Worm (Caenorhabditis elegans) whole organism, L3 larva: Measurements from ENCODE around the gene W04D2.4.

Source experiments
- R02D3.7 ChIP-seq: fragments of 150-350 bp; optimal IDR thresholded peaks from 2 replicates; lab custom pipeline; 2014; ENCODE audit warnings: missing biosample characterization, missing genetic modification characterization
- ZK546.5 ChIP-seq: sonication (generic microtip); optimal IDR thresholded peaks from 2 replicates; lab custom pipeline; 2017; ENCODE audit warnings: missing biosample characterization, missing genetic modification characterization
- aly-2 ChIP-seq: fragments of 150-350 bp; optimal IDR thresholded peaks from 2 replicates; lab custom pipeline; 2014; ENCODE audit warnings: missing biosample characterization, missing genetic modification characterization
- ama-1 ChIP-seq: fragments of 150-350 bp; optimal IDR thresholded peaks from 2 replicates; lab custom pipeline; 2018
- ceh-16 ChIP-seq: sonication (generic microtip); optimal IDR thresholded peaks from 2 replicates; lab custom pipeline; 2017; ENCODE audit warnings: missing biosample characterization, missing genetic modification characterization
- daf-12 ChIP-seq: fragments of 150-350 bp; optimal IDR thresholded peaks from 2 replicates; lab custom pipeline; 2014; ENCODE audit warnings: missing biosample characterization, missing genetic modification reagents, missing genetic modification characterization
- egl-5 ChIP-seq: fragments of 150-350 bp; optimal IDR thresholded peaks from 2 replicates; lab custom pipeline; 2017; ENCODE audit warnings: missing biosample characterization, missing genetic modification reagents, missing genetic modification characterization, inconsistent platforms
- elt-2 ChIP-seq: sonication (generic microtip); optimal IDR thresholded peaks from 2 replicates; lab custom pipeline; 2016; ENCODE audit warnings: missing genetic modification reagents, mild to moderate bottlenecking, missing genetic modification characterization, missing compliant biosample characterization
- elt-3 ChIP-seq, 3 experiments: fragments of 150-350 bp in 1 of 3; sonication (generic microtip) in 2 of 3; optimal IDR thresholded peaks; 2 replicates in 2 of 3; 4 replicates in 1 of 3; lab custom pipeline; 2014 to 2017; ENCODE audit warnings: missing biosample characterization in 3 of 3, missing genetic modification characterization in 3 of 3
- eor-1 ChIP-seq, 2 experiments: fragments of 150-350 bp; optimal IDR thresholded peaks; 2 replicates each; lab custom pipeline; 2014 to 2018; ENCODE audit warnings: missing biosample characterization in 2 of 2, missing genetic modification characterization in 2 of 2
- fos-1 ChIP-seq: fragments of 150-350 bp; optimal IDR thresholded peaks from 2 replicates; lab custom pipeline; 2014; ENCODE audit warnings: missing biosample characterization, missing genetic modification characterization
- jun-1 ChIP-seq: fragments of 150-350 bp; optimal IDR thresholded peaks from 2 replicates; lab custom pipeline; 2014; ENCODE audit warnings: missing biosample characterization, missing genetic modification reagents, missing genetic modification characterization
- lin-39 ChIP-seq: fragments of 150-350 bp; optimal IDR thresholded peaks from 2 replicates; lab custom pipeline; 2018; ENCODE audit warnings: missing biosample characterization, missing genetic modification reagents, missing genetic modification characterization
- nfya-1 ChIP-seq: sonication (generic microtip); optimal IDR thresholded peaks from 2 replicates; lab custom pipeline; 2017; ENCODE audit warnings: missing genetic modification characterization, mild to moderate bottlenecking, missing compliant biosample characterization, antibody characterized with exemption, moderate library complexity; ENCODE audit not compliant: insufficient read depth
- nhr-11 ChIP-seq: fragments of 150-350 bp; optimal IDR thresholded peaks from 2 replicates; lab custom pipeline; 2014; ENCODE audit warnings: missing biosample characterization, missing genetic modification characterization
- nhr-23 ChIP-seq: fragments of 150-350 bp; optimal IDR thresholded peaks from 2 replicates; lab custom pipeline; 2014; ENCODE audit warnings: missing biosample characterization, missing genetic modification reagents, missing genetic modification characterization
- nhr-237 ChIP-seq: fragments of 150-350 bp; optimal IDR thresholded peaks from 2 replicates; lab custom pipeline; 2014; ENCODE audit warnings: missing biosample characterization, missing genetic modification characterization
- nhr-28 ChIP-seq: fragments of 150-350 bp; optimal IDR thresholded peaks from 2 replicates; lab custom pipeline; 2014; ENCODE audit warnings: missing biosample characterization, missing genetic modification characterization
- nhr-43 ChIP-seq: sonication (generic microtip); optimal IDR thresholded peaks from 2 replicates; lab custom pipeline; 2016; ENCODE audit warnings: mild to moderate bottlenecking, missing genetic modification characterization, missing compliant biosample characterization; ENCODE audit not compliant: poor library complexity, severe bottlenecking
- nhr-67 ChIP-seq: fragments of 150-350 bp; optimal IDR thresholded peaks from 2 replicates; lab custom pipeline; 2014; ENCODE audit warnings: missing biosample characterization, missing genetic modification characterization
- nhr-76 ChIP-seq: fragments of 150-350 bp; sonication (generic microtip); optimal IDR thresholded peaks from 5 replicates; lab custom pipeline; 2014; ENCODE audit warnings: missing biosample characterization, missing genetic modification characterization
- pha-4 ChIP-seq: fragments of 150-350 bp; optimal IDR thresholded peaks from 2 replicates; lab custom pipeline; 2014; ENCODE audit warnings: missing biosample characterization, missing genetic modification reagents, missing genetic modification characterization
- pqm-1 ChIP-seq: fragments of 150-350 bp; optimal IDR thresholded peaks from 2 replicates; lab custom pipeline; 2017; ENCODE audit warnings: missing biosample characterization, missing genetic modification characterization, inconsistent platforms
- snpc-4 ChIP-seq: fragments of 150-350 bp; optimal IDR thresholded peaks from 2 replicates; lab custom pipeline; 2014; ENCODE audit warnings: missing biosample characterization, missing genetic modification characterization
- tbx-2 ChIP-seq: sonication (generic microtip); optimal IDR thresholded peaks from 2 replicates; lab custom pipeline; 2016; ENCODE audit warnings: mild to moderate bottlenecking, missing genetic modification characterization, missing compliant biosample characterization
- zag-1 ChIP-seq: fragments of 150-350 bp; optimal IDR thresholded peaks from 2 replicates; lab custom pipeline; 2014; ENCODE audit warnings: missing biosample characterization, missing genetic modification characterization
- ztf-11 ChIP-seq: fragments of 150-350 bp; optimal IDR thresholded peaks from 2 replicates; lab custom pipeline; 2014; ENCODE audit warnings: missing biosample characterization, missing genetic modification characterization
- ztf-4 ChIP-seq: fragments of 150-350 bp; optimal IDR thresholded peaks from 2 replicates; lab custom pipeline; 2014; ENCODE audit warnings: missing biosample characterization, missing genetic modification characterization

W04D2.4 gene

ce11 chrV:12488002-12488401 lies 9.6 kb downstream of the W04D2.4 start:
- TF ChIP-seq ztf-4 (no peak), egl-5 (tag; lab: Kevin White, UChicago) (peak; percentile 79), snpc-4 (tag; lab: Kevin White, UChicago) (peak; percentile 48), pha-4 (tag; lab: Kevin White, UChicago) (peak; percentile 43)
- TF ChIP-seq, all 47 proteins: peak for 3

DNA sequence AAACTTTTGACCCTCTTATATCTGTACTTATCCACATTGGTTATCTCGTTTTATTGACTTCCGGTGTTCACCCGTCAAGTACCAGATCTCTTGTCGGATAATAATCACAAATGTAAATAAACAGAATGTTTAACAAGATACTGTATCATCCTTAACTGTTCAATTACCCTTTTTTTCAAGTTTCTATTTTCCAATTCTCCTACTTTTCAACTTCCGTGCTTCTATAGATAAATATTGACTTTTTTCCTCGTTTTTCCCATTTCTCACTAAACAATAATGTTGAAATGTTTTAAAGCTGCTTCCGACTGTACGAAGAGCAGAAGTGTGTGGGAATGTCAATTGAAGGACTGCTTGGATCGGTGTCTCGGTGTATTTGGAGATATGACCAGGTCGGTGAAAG lies 10.6 kb downstream of the W04D2.4 start, which contains the start of gene inx-11:
Gene inx-11 (plus strand): TSS at position 301 of the 400 bp plus-strand sequence.
- TF ChIP-seq nhr-237 (no peak), pha-4 (tag; lab: Kevin White, UChicago) (peak; percentile 75), eor-1 (tag; optimal IDR thresholded peaks at IDR 0.05; lab: Kevin White, UChicago) (no peak)

DNA sequence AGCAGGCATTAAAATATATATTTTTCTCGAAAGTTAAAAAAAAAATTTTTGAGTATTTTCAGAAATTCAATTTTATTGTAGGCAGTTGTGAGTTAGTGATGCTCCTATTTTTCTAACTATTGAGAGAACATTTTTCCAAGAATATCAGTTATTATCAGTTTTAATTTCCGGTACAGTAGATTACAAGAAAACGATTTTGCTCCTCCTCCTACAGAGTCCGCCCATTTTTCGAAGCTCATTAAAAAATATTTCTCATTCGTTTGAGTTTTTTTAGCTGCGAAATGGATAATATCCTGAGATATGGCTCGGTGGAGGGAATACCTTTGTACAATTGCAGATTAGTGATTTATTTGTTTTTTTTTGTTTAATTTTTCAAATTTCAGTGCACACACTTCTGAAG lies 13.0 kb downstream of the W04D2.4 start, which contains the start of gene srt-39:
Gene srt-39 (plus strand): TSS at position 301 of the 400 bp plus-strand sequence.
- TF ChIP-seq ZK546.5 (tag; lab: Kevin White, UChicago) (no peak), nhr-76 (no peak), aly-2 (tag; lab: Kevin White, UChicago) (no peak), nhr-11 (tag; lab: Kevin White, UChicago) (no peak), pqm-1 (tag; lab: Kevin White, UChicago) (no peak), eor-1 (tag; optimal IDR thresholded peaks at IDR 0.05; lab: Kevin White, UChicago) (no peak), ztf-11 (tag; lab: Kevin White, UChicago) (no peak), ceh-16 (tag; lab: Kevin White, UChicago) (no peak)

DNA sequence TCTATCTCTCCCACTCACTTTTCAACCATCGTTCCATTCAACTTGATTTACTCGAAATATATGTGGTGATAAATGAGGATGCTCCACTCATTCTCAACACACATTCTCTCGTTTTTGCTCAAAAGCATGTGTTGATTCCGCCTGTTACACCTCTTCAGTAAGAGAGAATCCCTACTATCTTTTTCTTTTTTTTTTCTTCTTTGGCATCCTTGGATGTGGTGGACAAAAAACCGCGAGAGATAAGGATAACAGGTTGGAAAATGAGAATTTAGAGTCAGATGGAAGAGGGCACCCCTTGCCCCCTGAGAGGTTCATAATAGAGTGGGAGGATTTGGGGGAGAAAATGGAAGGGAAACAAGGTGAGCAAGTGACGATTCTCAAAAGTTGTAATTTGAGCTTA lies 18.6 kb downstream of the W04D2.4 start:
- TF ChIP-seq ama-1 (lab: Kevin White, UChicago) (no peak), nfya-1 (peak; percentile 23), egl-5 (tag; lab: Kevin White, UChicago) (peak; percentile 18)

DNA sequence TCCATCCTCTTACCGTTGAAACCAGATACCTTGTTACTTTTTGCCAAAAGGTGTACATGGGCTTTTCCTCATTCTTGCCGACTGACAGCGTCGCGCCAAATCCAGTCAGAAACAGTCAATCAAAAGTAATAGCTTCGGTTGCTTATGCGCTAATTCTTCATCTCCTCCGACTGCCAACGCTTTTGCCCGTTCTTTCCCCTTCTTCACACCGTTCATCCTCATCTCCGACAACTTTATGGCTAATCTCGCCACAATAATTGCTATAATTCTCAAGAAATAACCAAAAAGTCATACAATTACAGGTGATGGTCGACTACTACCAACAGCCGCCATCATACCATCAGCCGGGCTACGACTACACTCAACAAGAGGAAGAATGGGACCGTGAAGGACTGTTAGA lies 19.4 kb downstream of the W04D2.4 start, which contains the start of gene atn-1:
Gene atn-1 (plus strand): TSS at position 301 of the 400 bp plus-strand sequence.
- TF ChIP-seq ZK546.5 (tag; lab: Kevin White, UChicago) (no peak), zag-1 (no peak), nhr-67 (tag; lab: Kevin White, UChicago) (no peak), nhr-11 (tag; lab: Kevin White, UChicago) (no peak), ztf-4 (no peak)

DNA sequence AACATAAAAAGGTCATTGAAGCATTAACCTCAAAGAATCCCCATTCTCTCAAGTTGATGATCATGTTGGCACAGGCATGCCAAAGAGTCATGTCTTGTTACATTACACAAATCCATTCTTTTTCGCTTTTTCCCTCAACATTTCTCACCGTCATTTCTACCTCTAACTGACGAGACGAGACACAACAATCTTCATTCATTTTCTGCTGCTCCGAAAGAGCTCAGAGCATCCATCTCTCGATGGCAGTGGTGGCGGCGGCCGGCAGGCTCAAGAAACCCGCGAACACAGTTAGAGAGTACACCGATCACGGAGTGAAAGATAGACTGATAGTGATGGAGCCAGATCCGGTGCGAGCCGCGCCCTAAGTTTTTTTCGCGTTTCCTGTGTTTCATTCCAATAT lies 20.4 kb downstream of the W04D2.4 start:
- TF ChIP-seq elt-3 (tag; optimal IDR thresholded peaks at IDR 0.05; lab: Kevin White, UChicago) (no peak), ama-1 (lab: Kevin White, UChicago) (no peak), nhr-67 (tag; lab: Kevin White, UChicago) (no peak), lin-39 (tag; lab: Kevin White, UChicago) (peak; percentile 6)

ce11 chrV:12475360-12475759 lies 22.2 kb downstream of the W04D2.4 start:
- no peak for TF ChIP-seq nhr-28 (tag; lab: Kevin White, UChicago)
- TF ChIP-seq nhr-43 (tag; lab: Kevin White, UChicago): no peak
- peak; percentile 59 for TF ChIP-seq pqm-1 (tag; lab: Kevin White, UChicago)
- TF ChIP-seq jun-1 (tag; lab: Kevin White, UChicago): peak; percentile 59
- TF ChIP-seq tbx-2 (tag; lab: Kevin White, UChicago): no peak
- TF ChIP-seq pha-4 (tag; lab: Kevin White, UChicago): peak; percentile 69
- TF ChIP-seq elt-2: peak; percentile 91
- TF ChIP-seq R02D3.7 (tag; lab: Kevin White, UChicago): no peak

DNA sequence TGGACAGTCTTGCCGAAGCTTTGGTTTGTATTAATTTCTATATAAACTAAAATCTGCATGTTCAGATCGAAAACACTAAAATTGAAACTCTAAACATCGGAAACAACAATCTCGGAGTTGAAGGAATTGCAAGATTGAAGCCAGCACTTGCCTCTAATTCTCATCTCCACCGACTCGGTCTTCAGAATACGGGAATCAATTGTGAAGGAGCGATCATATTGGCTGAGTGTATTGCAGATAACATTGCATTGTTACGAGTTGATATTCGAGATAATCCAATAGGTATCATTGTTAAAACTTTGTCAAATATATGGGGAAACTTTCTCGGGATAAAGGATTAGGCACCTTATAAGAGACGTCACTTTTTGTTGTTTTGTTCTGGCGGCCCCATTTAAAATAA lies 27.2 kb downstream of the W04D2.4 start:
- TF ChIP-seq daf-12 (tag; lab: Kevin White, UChicago) (no peak), nhr-23 (tag; lab: Kevin White, UChicago) (no peak), jun-1 (tag; lab: Kevin White, UChicago) (no peak), nhr-11 (tag; lab: Kevin White, UChicago) (no peak), fos-1 (no peak), pqm-1 (tag; lab: Kevin White, UChicago) (no peak), zag-1 (no peak), ceh-16 (tag; lab: Kevin White, UChicago) (no peak)
